Worm (Caenorhabditis elegans) whole organism, L4/young adult: ENCODE results near the gene T04C12.11.

Experiments
- W03F9.2 ChIP-seq: fragments of 150-350 bp; optimal IDR thresholded peaks from 2 replicates; lab custom pipeline; 2014; ENCODE audit warnings: missing biosample characterization, missing genetic modification characterization
- dao-5 ChIP-seq: sonication (generic microtip); optimal IDR thresholded peaks from 2 replicates; lab custom pipeline; 2016; ENCODE audit warnings: missing genotype, missing genetic modification characterization, moderate library complexity, missing compliant biosample characterization
- him-1 ChIP-seq: sonication (generic microtip); optimal IDR thresholded peaks from 2 replicates; lab custom pipeline; 2016; ENCODE audit warnings: missing genotype, missing genetic modification reagents, missing genetic modification characterization, missing compliant biosample characterization

- TF ChIP-seq him-1 (tag; lab: Kevin White, UChicago), result no peak
- TF ChIP-seq dao-5, result no peak
- TF ChIP-seq W03F9.2 (tag; lab: Kevin White, UChicago), result no peak
These were observed 26.8 kb downstream of the T04C12.11 start for ce11 chrV:11033241-11033640.
